Fruit fly (Drosophila melanogaster): ENCODE measurements around the gene cav.

DNA sequence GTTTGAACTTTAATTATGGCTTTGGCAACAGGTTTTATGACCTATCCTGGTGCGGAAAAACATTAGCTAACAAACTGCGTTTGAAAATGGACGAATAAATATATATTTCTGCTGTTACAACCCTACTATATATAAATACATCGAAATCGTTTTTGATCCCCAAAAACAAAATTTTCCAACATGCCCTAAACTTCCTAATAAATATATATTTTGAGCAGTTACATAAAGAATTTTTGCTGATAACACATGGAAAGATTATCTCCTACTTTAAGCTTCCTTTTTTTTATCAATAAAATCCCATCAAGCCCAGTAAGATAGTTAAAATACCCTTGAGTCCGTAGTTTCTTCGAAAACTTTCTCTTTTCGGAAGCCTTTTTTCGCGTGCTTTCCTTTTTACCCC, 1.8 kb upstream of the cav start:
- TF ChIP-seq Hr4 (GFP tag; optimal IDR thresholded peaks at IDR 0.05) (peak; percentile 77), ss (GFP tag; optimal IDR thresholded peaks at IDR 0.05) (no peak), Hr39 (GFP tag; optimal IDR thresholded peaks at IDR 0.05) (no peak), dsx (GFP tag; optimal IDR thresholded peaks at IDR 0.05; ENCODE audit: poor library complexity, severe bottlenecking) (no peak), Eip75B (GFP tag; optimal IDR thresholded peaks at IDR 0.05) (no peak), net (GFP tag; optimal IDR thresholded peaks at IDR 0.05) (no peak), Smox (GFP tag; optimal IDR thresholded peaks at IDR 0.05) (no peak), CG7368 (GFP tag; optimal IDR thresholded peaks at IDR 0.05) (no peak), CG6808 (GFP tag; optimal IDR thresholded peaks at IDR 0.05) (no peak), esn (GFP tag; optimal IDR thresholded peaks at IDR 0.05) (no peak), CG6854 (GFP tag; optimal IDR thresholded peaks at IDR 0.05) (no peak), fd85E (GFP tag; optimal IDR thresholded peaks at IDR 0.05) (no peak)

Data from whole organism, prepupa.